Worm (Caenorhabditis elegans) whole organism, early embryonic: ENCODE data around the gene C29F7.2.

ENCODE experiments used
- B0310.2 ChIP-seq: sonication (generic microtip); optimal IDR thresholded peaks from 2 replicates; lab custom pipeline; 2016; ENCODE audit warnings: mild to moderate bottlenecking, missing genetic modification characterization, missing compliant biosample characterization
- F13C5.2 ChIP-seq: sonication (generic microtip); optimal IDR thresholded peaks from 2 replicates; lab custom pipeline; 2017; ENCODE audit warnings: mild to moderate bottlenecking, missing genetic modification characterization, inconsistent platforms, missing compliant biosample characterization
- aly-1 ChIP-seq: sonication (generic microtip); optimal IDR thresholded peaks from 2 replicates; lab custom pipeline; 2016; ENCODE audit warnings: missing genetic modification characterization, missing compliant biosample characterization
- ama-1 ChIP-seq: fragments of 150-350 bp; optimal IDR thresholded peaks from 2 replicates; lab custom pipeline; 2014
- ceh-13 ChIP-seq: fragments of 200-800 bp; sonication (Bioruptor generic); optimal IDR thresholded peaks from 2 replicates; lab custom pipeline; 2018; ENCODE audit warnings: mild to moderate bottlenecking, missing genetic modification characterization, missing compliant biosample characterization
- ceh-36 ChIP-seq: sonication (generic microtip); optimal IDR thresholded peaks from 2 replicates; lab custom pipeline; 2016; ENCODE audit warnings: missing genetic modification characterization, inconsistent platforms, missing compliant biosample characterization
- ets-7 ChIP-seq: sonication (generic microtip); optimal IDR thresholded peaks from 2 replicates; lab custom pipeline; 2016; ENCODE audit warnings: missing genotype, missing genetic modification characterization, missing compliant biosample characterization
- flt-1 ChIP-seq: fragments of 200-800 bp; sonication (Bioruptor generic); IDR thresholded peaks from 2 replicates; pipeline ENCODE4 v1.3.6; 2022; ENCODE audit warnings: missing genetic modification characterization, missing compliant biosample characterization
- hmbx-1 ChIP-seq: sonication (generic microtip); optimal IDR thresholded peaks from 2 replicates; lab custom pipeline; 2016; ENCODE audit warnings: mild to moderate bottlenecking, missing genetic modification characterization, missing compliant biosample characterization
- hmg-4 ChIP-seq: fragments of 200-800 bp; sonication (Bioruptor generic); optimal IDR thresholded peaks from 2 replicates; lab custom pipeline; 2018; ENCODE audit warnings: mild to moderate bottlenecking, missing genetic modification characterization, missing compliant biosample characterization
- hnd-1 ChIP-seq: sonication (generic microtip); optimal IDR thresholded peaks from 2 replicates; lab custom pipeline; 2016; ENCODE audit warnings: missing genetic modification characterization, missing compliant biosample characterization
- pes-1 ChIP-seq: fragments of 200-800 bp; sonication (Bioruptor generic); IDR thresholded peaks from 2 replicates; pipeline ENCODE4 v1.3.6; 2022; ENCODE audit warnings: missing genetic modification reagents, missing genetic modification characterization, missing compliant biosample characterization
- scrt-1 ChIP-seq: fragments of 200-800 bp; sonication (Bioruptor generic); IDR thresholded peaks from 2 replicates; pipeline ENCODE4 v1.3.6; 2022; ENCODE audit warnings: missing genetic modification characterization, missing compliant biosample characterization
- sea-1 ChIP-seq: fragments of 200-800 bp; sonication (Bioruptor generic); conservative IDR thresholded peaks from 2 replicates; pipeline ENCODE4 v1.3.6; 2022; ENCODE audit warnings: missing genetic modification characterization, missing compliant biosample characterization
- tbx-11 ChIP-seq: fragments of 200-800 bp; sonication (Bioruptor generic); IDR thresholded peaks from 2 replicates; pipeline ENCODE4 v1.3.6; 2022; ENCODE audit warnings: missing genetic modification characterization, missing compliant biosample characterization
- tbx-37 ChIP-seq: fragments of 200-800 bp; sonication (Bioruptor generic); conservative IDR thresholded peaks from 2 replicates; pipeline ENCODE4 v1.3.6; 2022; ENCODE audit warnings: missing genetic modification reagents, missing genetic modification characterization, missing compliant biosample characterization
- tra-4 ChIP-seq: sonication (generic microtip); optimal IDR thresholded peaks from 2 replicates; lab custom pipeline; 2017; ENCODE audit warnings: missing genetic modification characterization, missing compliant biosample characterization

The C29F7.2 gene

ce11 chrX:13415722-13416121 lies at the start of gene C29F7.2:
Gene C29F7.2, plus strand, starts transcription at chrX:13416078.
- TF ChIP-seq F13C5.2 (tag; lab: Kevin White, UChicago) = no peak

ce11 chrX:13366955-13367354 lies 48.9 kb upstream of the C29F7.2 start:
- TF ChIP-seq B0310.2 (tag; lab: Kevin White, UChicago) = no peak
- no peak for TF ChIP-seq hnd-1

DNA sequence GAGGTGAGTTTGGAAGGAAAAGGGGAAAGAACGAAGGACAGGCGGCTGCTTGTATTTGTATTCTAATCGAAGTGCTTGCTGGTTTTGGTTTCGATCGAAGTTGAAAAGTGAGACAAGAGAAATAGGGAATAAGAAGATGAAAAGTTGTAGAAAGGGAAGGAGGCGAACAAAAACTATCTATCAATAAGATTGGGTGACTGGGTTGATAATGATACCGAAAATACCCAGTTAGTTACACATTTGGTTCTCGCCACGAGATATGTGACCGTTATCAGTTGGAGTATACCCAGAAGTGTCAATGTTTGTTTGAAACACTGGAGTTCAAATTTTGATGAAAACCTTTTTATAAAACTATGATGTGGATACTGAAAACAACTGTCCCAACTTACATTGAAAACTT lies 47.6 kb upstream of the C29F7.2 start:
- no peak for TF ChIP-seq flt-1
- no peak for TF ChIP-seq F13C5.2 (tag; lab: Kevin White, UChicago)
- no peak for TF ChIP-seq tra-4 (tag; lab: Kevin White, UChicago)
- no peak for TF ChIP-seq pes-1 (GFP tag; lab: Robert Waterston, UW)

- no peak for TF ChIP-seq ets-7 (tag; lab: Kevin White, UChicago)
- TF ChIP-seq hnd-1 = no peak
- no peak for TF ChIP-seq ceh-36 (tag; lab: Kevin White, UChicago)
- TF ChIP-seq aly-1 = no peak
- no peak for TF ChIP-seq F13C5.2 (tag; lab: Kevin White, UChicago)
- no peak for TF ChIP-seq tbx-37 (GFP tag; lab: Robert Waterston, UW)
- TF ChIP-seq tbx-11 (GFP tag; lab: Robert Waterston, UW) = no peak
Measured at ce11 chrX:13376185-13376584, 39.7 kb upstream of the C29F7.2 start.

DNA sequence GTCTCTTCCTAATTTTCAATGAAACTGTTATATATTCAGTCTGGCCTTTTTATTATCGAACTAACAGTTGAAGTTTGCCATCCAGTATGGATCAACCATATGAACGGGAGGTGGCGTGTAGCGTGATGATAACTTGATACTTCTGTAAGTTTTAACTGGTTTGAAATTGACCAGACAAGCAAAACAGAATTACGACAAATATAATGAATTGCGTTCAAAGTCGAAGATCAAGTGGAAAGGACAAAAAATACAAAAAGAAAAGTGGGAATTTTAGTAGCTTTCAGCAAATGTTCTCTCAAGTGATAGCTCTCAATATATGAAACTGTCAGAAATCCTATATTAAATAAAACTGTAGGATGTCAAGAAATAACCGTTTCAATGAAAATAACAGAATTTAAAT lies 39.0 kb upstream of the C29F7.2 start, which contains the start of the genes C49F8.14 and gem-1:
Gene C49F8.14, minus strand, starts transcription at position 99 of the 400 bp plus-strand sequence.
Gene gem-1, minus strand, starts transcription at position 142 of the 400 bp plus-strand sequence.
- TF ChIP-seq hmg-4 (GFP tag; lab: Kevin White, UChicago) = no peak
- no peak for TF ChIP-seq ceh-36 (tag; lab: Kevin White, UChicago)
- TF ChIP-seq ama-1 (lab: Kevin White, UChicago) = no peak
- TF ChIP-seq hmbx-1 (tag; lab: Kevin White, UChicago) = no peak
- TF ChIP-seq tbx-11 (GFP tag; lab: Robert Waterston, UW) = no peak
- no peak for TF ChIP-seq tbx-37 (GFP tag; lab: Robert Waterston, UW)
- TF ChIP-seq ceh-13 (GFP tag; lab: Kevin White, UChicago) = no peak
- TF ChIP-seq tra-4 (tag; lab: Kevin White, UChicago) = no peak

DNA sequence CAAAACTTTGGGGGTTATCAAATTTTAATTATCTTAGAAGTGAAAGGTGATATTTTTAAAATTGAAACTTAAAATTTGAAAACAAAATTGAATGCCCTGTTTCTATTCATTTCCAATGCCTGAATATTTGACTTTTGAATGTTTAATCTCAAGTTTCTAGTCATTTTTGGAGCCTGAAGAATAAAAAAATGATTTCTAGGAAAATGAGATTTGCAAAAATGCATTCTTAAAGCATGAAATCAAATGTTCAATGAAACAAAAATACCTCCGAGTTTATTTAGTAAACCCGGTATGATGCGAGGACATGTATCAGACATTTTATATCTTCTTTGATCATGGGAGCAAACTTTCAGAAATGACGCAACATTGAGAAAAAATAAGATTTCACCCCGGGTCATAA lies 36.8 kb upstream of the C29F7.2 start:
- TF ChIP-seq ets-7 (tag; lab: Kevin White, UChicago) = no peak
- no peak for TF ChIP-seq hmbx-1 (tag; lab: Kevin White, UChicago)
- TF ChIP-seq aly-1 = no peak
- no peak for TF ChIP-seq hmg-4 (GFP tag; lab: Kevin White, UChicago)
- TF ChIP-seq scrt-1 (GFP tag; lab: Robert Waterston, UW) = no peak
- TF ChIP-seq hnd-1 = no peak
- no peak for TF ChIP-seq tbx-37 (GFP tag; lab: Robert Waterston, UW)
- no peak for TF ChIP-seq pes-1 (GFP tag; lab: Robert Waterston, UW)
- no peak for TF ChIP-seq F13C5.2 (tag; lab: Kevin White, UChicago)
- TF ChIP-seq sea-1 (GFP tag; lab: Robert Waterston, UW) = no peak
- TF ChIP-seq B0310.2 (tag; lab: Kevin White, UChicago) = no peak
- TF ChIP-seq tbx-11 (GFP tag; lab: Robert Waterston, UW) = no peak
- no peak for TF ChIP-seq ceh-36 (tag; lab: Kevin White, UChicago)
- no peak for TF ChIP-seq ama-1 (lab: Kevin White, UChicago)

DNA sequence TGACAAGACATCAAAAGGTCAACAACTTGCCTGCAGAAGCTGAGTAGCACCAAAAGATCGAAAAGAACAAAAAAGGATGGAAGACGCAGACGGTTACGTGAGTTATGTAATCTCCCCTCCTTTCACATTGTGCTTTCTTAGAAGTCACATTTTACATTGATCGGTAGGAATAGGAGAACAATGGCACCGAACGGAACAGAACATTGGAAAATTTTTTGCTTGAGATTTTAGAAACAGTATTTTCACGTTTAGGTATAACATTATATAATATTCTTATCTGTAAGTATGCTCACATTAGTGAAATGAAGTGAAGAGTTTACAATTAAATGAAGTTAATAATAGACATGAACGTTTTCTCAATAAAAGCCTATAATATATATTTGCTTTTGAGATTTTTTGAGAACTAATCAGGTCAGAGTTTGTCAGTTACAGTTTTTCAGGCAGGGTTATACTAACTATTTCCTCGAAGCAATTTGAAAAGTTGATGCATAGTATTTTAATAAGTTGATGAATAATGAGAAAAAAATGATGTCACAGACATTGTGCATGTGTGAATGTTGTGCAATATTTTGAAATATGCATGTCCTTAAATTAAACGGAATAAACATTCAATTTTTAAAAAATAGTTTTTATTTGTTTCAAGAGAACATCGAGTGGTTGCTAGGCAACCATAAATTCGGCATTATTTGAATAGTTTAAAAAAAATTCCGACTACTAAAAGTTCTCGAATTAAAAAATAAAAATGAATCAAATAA lies 34.7 kb upstream of the C29F7.2 start:
- TF ChIP-seq sea-1 (GFP tag; lab: Robert Waterston, UW) (no peak), ceh-13 (GFP tag; lab: Kevin White, UChicago) (no peak), scrt-1 (GFP tag; lab: Robert Waterston, UW) (no peak), hmbx-1 (tag; lab: Kevin White, UChicago) (no peak), aly-1 (no peak), ama-1 (lab: Kevin White, UChicago) (no peak), pes-1 (GFP tag; lab: Robert Waterston, UW) (no peak), F13C5.2 (tag; lab: Kevin White, UChicago) (no peak), flt-1 (no peak), hnd-1 (no peak), hmg-4 (GFP tag; lab: Kevin White, UChicago) (no peak), B0310.2 (tag; lab: Kevin White, UChicago) (no peak), ceh-36 (tag; lab: Kevin White, UChicago) (no peak), tbx-37 (GFP tag; lab: Robert Waterston, UW) (no peak), tra-4 (tag; lab: Kevin White, UChicago) (no peak), tbx-11 (GFP tag; lab: Robert Waterston, UW) (no peak), ets-7 (tag; lab: Kevin White, UChicago) (no peak)

ce11 chrX:13383273-13383672 lies 32.6 kb upstream of the C29F7.2 start:
- TF ChIP-seq B0310.2 (tag; lab: Kevin White, UChicago) = no peak
- no peak for TF ChIP-seq ceh-36 (tag; lab: Kevin White, UChicago)
- TF ChIP-seq tbx-37 (GFP tag; lab: Robert Waterston, UW) = no peak
- no peak for TF ChIP-seq scrt-1 (GFP tag; lab: Robert Waterston, UW)
- TF ChIP-seq hnd-1 = no peak
- no peak for TF ChIP-seq ets-7 (tag; lab: Kevin White, UChicago)
- TF ChIP-seq ama-1 (lab: Kevin White, UChicago) = no peak
- no peak for TF ChIP-seq sea-1 (GFP tag; lab: Robert Waterston, UW)
- no peak for TF ChIP-seq ceh-13 (GFP tag; lab: Kevin White, UChicago)
- TF ChIP-seq F13C5.2 (tag; lab: Kevin White, UChicago) = no peak
- TF ChIP-seq flt-1 = no peak
- no peak for TF ChIP-seq tbx-11 (GFP tag; lab: Robert Waterston, UW)
